Fruit fly (Drosophila melanogaster) whole organism, embryonic: ENCODE results near the gene Vps13D.

ENCODE experiments used
- Ada2b ChIP-seq: fragments of 200-800 bp; sonication (Bioruptor generic); IDR thresholded peaks from 2 replicates; pipeline ENCODE4 v1.3.6; 2022; ENCODE audit warnings: missing biosample characterization, missing genetic modification characterization
- Asciz ChIP-seq: fragments of 200-800 bp; sonication (Bioruptor generic); optimal IDR thresholded peaks from 2 replicates; lab custom pipeline; 2017; ENCODE audit warnings: missing biosample characterization, mild to moderate bottlenecking, missing genetic modification characterization, missing genetic modification reagents
- BtbVII ChIP-seq: fragments of 200-800 bp; sonication (Bioruptor generic); optimal IDR thresholded peaks from 3 replicates; lab custom pipeline; 2017; ENCODE audit warnings: missing biosample characterization, mild to moderate bottlenecking, missing genetic modification characterization
- CG10959 ChIP-seq: fragments of 200-800 bp; sonication (Bioruptor generic); IDR thresholded peaks from 2 replicates; pipeline ENCODE4 v1.3.6; 2022; ENCODE audit warnings: missing biosample characterization, missing genetic modification characterization
- CG11456 ChIP-seq: fragments of 200-800 bp; sonication (Bioruptor generic); IDR thresholded peaks from 3 replicates; pipeline ENCODE4 v1.3.6; 2022; ENCODE audit warnings: missing biosample characterization, missing genetic modification characterization
- CG1233 ChIP-seq: fragments of 200-800 bp; sonication (Bioruptor generic); optimal IDR thresholded peaks from 4 replicates; lab custom pipeline; 2018; ENCODE audit warnings: missing biosample characterization, mild to moderate bottlenecking, missing genetic modification characterization
- CG17829 ChIP-seq: fragments of 200-800 bp; optimal IDR thresholded peaks from 2 replicates; lab custom pipeline; 2019; ENCODE audit warnings: missing biosample characterization, mild to moderate bottlenecking, missing genetic modification characterization, moderate library complexity
- CG31388 ChIP-seq: fragments of 200-800 bp; sonication (Bioruptor generic); optimal IDR thresholded peaks from 2 replicates; lab custom pipeline; 2016; ENCODE audit warnings: missing biosample characterization, missing genetic modification characterization
- CG3281 ChIP-seq: fragments of 200-800 bp; sonication (Bioruptor generic); optimal IDR thresholded peaks from 3 replicates; lab custom pipeline; 2017; ENCODE audit warnings: missing biosample characterization, mild to moderate bottlenecking, missing genetic modification characterization
- CG4820 ChIP-seq: fragments of 200-800 bp; sonication (Bioruptor generic); optimal IDR thresholded peaks from 3 replicates; lab custom pipeline; 2016; ENCODE audit warnings: missing biosample characterization, missing genetic modification characterization
- CG4854 ChIP-seq: fragments of 200-800 bp; sonication (Bioruptor generic); optimal IDR thresholded peaks from 2 replicates; lab custom pipeline; 2016; ENCODE audit warnings: missing biosample characterization, missing genetic modification characterization, inconsistent platforms
- CG6272 ChIP-seq: fragments of 200-800 bp; sonication (Bioruptor generic); IDR thresholded peaks from 2 replicates; pipeline ENCODE4 v1.3.6; 2022; ENCODE audit warnings: missing biosample characterization, missing genetic modification characterization
- CG7556 ChIP-seq: fragments of 200-800 bp; sonication (Bioruptor generic); optimal IDR thresholded peaks from 2 replicates; lab custom pipeline; 2017; ENCODE audit warnings: missing biosample characterization, mild to moderate bottlenecking, missing genetic modification characterization
- CG8765 ChIP-seq: fragments of 200-800 bp; sonication (Bioruptor generic); IDR thresholded peaks from 2 replicates; pipeline ENCODE4 v1.3.6; 2022; ENCODE audit warnings: missing biosample characterization, missing genetic modification characterization
- CG8924 ChIP-seq: fragments of 200-800 bp; optimal IDR thresholded peaks from 3 replicates; lab custom pipeline; 2019; ENCODE audit warnings: missing biosample characterization, mild to moderate bottlenecking, missing genetic modification characterization, moderate library complexity
- CG9797 ChIP-seq: fragments of 200-800 bp; sonication (Bioruptor generic); optimal IDR thresholded peaks from 3 replicates; lab custom pipeline; 2018; ENCODE audit warnings: missing biosample characterization, mild to moderate bottlenecking, missing genetic modification characterization
- CG9932 ChIP-seq: fragments of 200-800 bp; sonication (Bioruptor generic); IDR thresholded peaks from 2 replicates; pipeline ENCODE4 v1.3.6; 2022; ENCODE audit warnings: missing biosample characterization, missing genetic modification characterization
- Chrac-16 ChIP-seq: fragments of 200-800 bp; sonication (Bioruptor generic); optimal IDR thresholded peaks from 3 replicates; lab custom pipeline; 2016; ENCODE audit warnings: missing biosample characterization, missing genetic modification characterization
- D ChIP-seq, 2 experiments: fragments of 200-800 bp in 1 of 2; fragments of >200 bp in 1 of 2; sonication (Bioruptor generic) in 1 of 2; optimal IDR thresholded peaks; 2 replicates in 1 of 2; 3 replicates in 1 of 2; lab custom pipeline; 2017; ENCODE audit warnings: mild to moderate bottlenecking in 1 of 2, missing biosample characterization in 1 of 2, missing genetic modification characterization in 1 of 2, missing genetic modification reagents in 1 of 2
- D19A ChIP-seq: fragments of 200-800 bp; optimal IDR thresholded peaks from 3 replicates; lab custom pipeline; 2019; ENCODE audit warnings: missing biosample characterization, mild to moderate bottlenecking, missing genetic modification characterization, moderate library complexity
- D19B ChIP-seq: fragments of 200-800 bp; sonication (Bioruptor generic); optimal IDR thresholded peaks from 2 replicates; lab custom pipeline; 2017; ENCODE audit warnings: missing biosample characterization, mild to moderate bottlenecking, missing genetic modification characterization
- ERR ChIP-seq: fragments of 200-800 bp; sonication (Bioruptor generic); optimal IDR thresholded peaks from 2 replicates; lab custom pipeline; 2016; ENCODE audit warnings: missing biosample characterization, missing genetic modification characterization
- Elba2 ChIP-seq: fragments of 200-800 bp; sonication (Bioruptor generic); optimal IDR thresholded peaks from 3 replicates; lab custom pipeline; 2016; ENCODE audit warnings: missing biosample characterization, missing genetic modification characterization
- Hand ChIP-seq: fragments of 200-800 bp; sonication (Bioruptor generic); optimal IDR thresholded peaks from 2 replicates; lab custom pipeline; 2017; ENCODE audit warnings: mild to moderate bottlenecking, missing biosample characterization, missing genetic modification reagents, missing genetic modification characterization
- Nf-YB ChIP-seq: fragments of 200-800 bp; sonication (Bioruptor generic); optimal IDR thresholded peaks from 3 replicates; lab custom pipeline; 2019; ENCODE audit warnings: missing biosample characterization, mild to moderate bottlenecking, missing genetic modification characterization, moderate library complexity
- Sox100B ChIP-seq: fragments of 200-800 bp; sonication (Bioruptor generic); optimal IDR thresholded peaks from 3 replicates; lab custom pipeline; 2018; ENCODE audit warnings: missing biosample characterization, mild to moderate bottlenecking, missing genetic modification characterization
- Ssrp ChIP-seq: fragments of 200-800 bp; sonication (Bioruptor generic); optimal IDR thresholded peaks from 2 replicates; lab custom pipeline; 2018; ENCODE audit warnings: missing biosample characterization, mild to moderate bottlenecking, missing genetic modification characterization, moderate library complexity
- Xrp1 ChIP-seq: fragments of 200-800 bp; sonication (Bioruptor generic); IDR thresholded peaks from 2 replicates; pipeline ENCODE4 v1.3.6; 2022; ENCODE audit warnings: missing biosample characterization, missing genetic modification characterization
- abd-A ChIP-seq: fragments of 200-800 bp; sonication (Bioruptor generic); optimal IDR thresholded peaks from 3 replicates; lab custom pipeline; 2019; ENCODE audit warnings: missing biosample characterization, mild to moderate bottlenecking, missing genetic modification characterization, moderate library complexity
- bbx ChIP-seq: fragments of 200-800 bp; sonication (Bioruptor generic); IDR thresholded peaks from 2 replicates; pipeline ENCODE4 v1.3.6; 2022; ENCODE audit warnings: missing biosample characterization, missing genetic modification characterization; ENCODE audit not compliant: partially characterized antibody
- chm ChIP-seq: fragments of 200-800 bp; sonication (Bioruptor generic); IDR thresholded peaks from 2 replicates; pipeline ENCODE4 v1.3.6; 2022; ENCODE audit warnings: missing biosample characterization, missing genetic modification characterization
- croc ChIP-seq: fragments of 200-800 bp; sonication (Bioruptor generic); conservative IDR thresholded peaks from 3 replicates; pipeline ENCODE4 v1.3.6; 2022; ENCODE audit warnings: missing biosample characterization, missing genetic modification characterization
- crp ChIP-seq, 2 experiments: fragments of 200-800 bp; sonication (Bioruptor generic); optimal IDR thresholded peaks; 2 replicates in 1 of 2; 3 replicates in 1 of 2; lab custom pipeline; 2017; ENCODE audit warnings: missing biosample characterization in 2 of 2, missing genetic modification characterization in 2 of 2, mild to moderate bottlenecking in 1 of 2, moderate library complexity in 1 of 2
- dm ChIP-seq: fragments of 200-800 bp; sonication (Bioruptor generic); optimal IDR thresholded peaks from 3 replicates; lab custom pipeline; 2016; ENCODE audit warnings: missing biosample characterization, missing genetic modification characterization
- ems ChIP-seq: fragments of 200-800 bp; sonication (Bioruptor generic); optimal IDR thresholded peaks from 3 replicates; lab custom pipeline; 2016; ENCODE audit warnings: missing biosample characterization, missing genetic modification characterization
- eve ChIP-seq, 2 experiments: fragments of >200 bp; optimal IDR thresholded peaks; 2 replicates each; lab custom pipeline; 2017; ENCODE audit warnings: missing biosample characterization in 2 of 2, missing genetic modification characterization in 2 of 2
- gcm ChIP-seq: fragments of 200-800 bp; sonication (Bioruptor generic); optimal IDR thresholded peaks from 2 replicates; lab custom pipeline; 2019; ENCODE audit warnings: missing biosample characterization, mild to moderate bottlenecking, missing genetic modification characterization, moderate library complexity
- gsb-n ChIP-seq: fragments of 200-800 bp; sonication (Bioruptor generic); optimal IDR thresholded peaks from 3 replicates; lab custom pipeline; 2018; ENCODE audit warnings: missing biosample characterization, mild to moderate bottlenecking, missing genetic modification characterization
- insv ChIP-seq, 2 experiments: fragments of 200-800 bp; sonication (Bioruptor generic); optimal IDR thresholded peaks; 3 replicates each; lab custom pipeline; 2016 to 2018; ENCODE audit warnings: missing biosample characterization in 2 of 2, missing genetic modification characterization in 2 of 2
- ken ChIP-seq: fragments of 200-800 bp; sonication (Bioruptor generic); IDR thresholded peaks from 3 replicates; pipeline ENCODE4 v1.3.6; 2022; ENCODE audit warnings: missing biosample characterization, missing genetic modification characterization
- knrl ChIP-seq: fragments of 200-800 bp; sonication (Bioruptor generic); IDR thresholded peaks from 3 replicates; pipeline ENCODE4 v1.3.6; 2022; ENCODE audit warnings: missing biosample characterization, missing genetic modification characterization; ENCODE audit not compliant: partially characterized antibody
- lola ChIP-seq, 3 experiments: fragments of >200 bp in 2 of 3; fragments of 200-800 bp in 1 of 3; sonication (Bioruptor generic) in 1 of 3; optimal IDR thresholded peaks; 2 replicates each; lab custom pipeline; 2017 to 2019; ENCODE audit warnings: missing biosample characterization in 3 of 3, missing genetic modification characterization in 3 of 3, mild to moderate bottlenecking in 1 of 3, moderate library complexity in 1 of 3
- mld ChIP-seq: fragments of 200-800 bp; sonication (Bioruptor generic); IDR thresholded peaks from 3 replicates; pipeline ENCODE4 v1.3.6; 2022; ENCODE audit warnings: missing biosample characterization, missing genetic modification characterization; ENCODE audit not compliant: partially characterized antibody
- ro ChIP-seq: fragments of 200-800 bp; sonication (Bioruptor generic); IDR thresholded peaks from 2 replicates; pipeline ENCODE4 v1.3.6; 2022; ENCODE audit warnings: missing biosample characterization, missing genetic modification characterization
- sens ChIP-seq: fragments of 200-800 bp; sonication (Bioruptor generic); peaks from one replicate; lab custom pipeline; 2016; ENCODE audit warnings: missing biosample characterization, missing genetic modification characterization
- seq ChIP-seq: fragments of 200-800 bp; sonication (Bioruptor generic); IDR thresholded peaks from 2 replicates; pipeline ENCODE4 v1.3.6; 2022; ENCODE audit warnings: missing biosample characterization, missing genetic modification characterization
- tin ChIP-seq: fragments of 200-800 bp; sonication (Bioruptor generic); optimal IDR thresholded peaks from 3 replicates; lab custom pipeline; 2016; ENCODE audit warnings: missing biosample characterization, missing genetic modification characterization
- unc-4 ChIP-seq: fragments of 200-800 bp; sonication (Bioruptor generic); IDR thresholded peaks from 2 replicates; pipeline ENCODE4 v1.3.6; 2022; ENCODE audit warnings: missing biosample characterization, missing genetic modification characterization; ENCODE audit not compliant: partially characterized antibody
- vfl ChIP-seq: fragments of 200-800 bp; sonication (Bioruptor generic); optimal IDR thresholded peaks from 2 replicates; lab custom pipeline; 2016; ENCODE audit warnings: missing biosample characterization, missing genetic modification characterization
- vnd ChIP-seq: fragments of 200-800 bp; sonication (Bioruptor generic); IDR thresholded peaks from 3 replicates; pipeline ENCODE4 v1.3.6; 2022; ENCODE audit warnings: missing biosample characterization, missing genetic modification characterization; ENCODE audit not compliant: partially characterized antibody
- vvl ChIP-seq: fragments of 200-800 bp; sonication (Bioruptor generic); IDR thresholded peaks from 2 replicates; pipeline ENCODE4 v1.3.6; 2022; ENCODE audit warnings: missing biosample characterization, missing genetic modification characterization

The Vps13D gene

dm6 chr3L:12741608-12742007, 13.2 kb upstream of the Vps13D start, which contains the start of gene CG32112 (continued):
- TF ChIP-seq vvl (GFP tag; lab: Robert Waterston, UW) (no peak), ken (GFP tag; lab: Robert Waterston, UW) (no peak), CG17829 (tag; lab: Kevin White, UChicago) (peak; percentile 3), gsb-n (tag; lab: Kevin White, UChicago) (no peak), Hand (GFP tag; lab: Kevin White, UChicago) (no peak), CG3281 (GFP tag; lab: Kevin White, UChicago) (no peak), D (optimal IDR thresholded peaks at IDR 0.05; lab: Kevin White, UChicago) (no peak), D (GFP tag; optimal IDR thresholded peaks at IDR 0.05; lab: Kevin White, UChicago) (no peak), abd-A (tag; lab: Kevin White, UChicago) (no peak), Ssrp (tag; lab: Kevin White, UChicago) (no peak), crp (GFP tag; optimal IDR thresholded peaks at IDR 0.05; lab: Kevin White, UChicago) (no peak), CG6272 (GFP tag; lab: Robert Waterston, UW) (no peak), croc (GFP tag; lab: Robert Waterston, UW) (no peak), gcm (GFP tag; lab: Kevin White, UChicago) (no peak), Elba2 (no peak), CG9932 (no peak), seq (no peak), CG7556 (GFP tag; lab: Kevin White, UChicago) (no peak), mld (GFP tag; lab: Robert Waterston, UW) (no peak), CG4820 (GFP tag; lab: Kevin White, UChicago) (no peak), CG31388 (GFP tag; lab: Kevin White, UChicago) (no peak), BtbVII (no peak), CG4854 (no peak), Xrp1 (GFP tag; lab: Robert Waterston, UW) (peak; percentile 11; the same call in 1 of the 2 replicates), ems (no peak), sens (GFP tag; lab: Kevin White, UChicago) (peak; percentile 81), Nf-YB (GFP tag; lab: Kevin White, UChicago) (no peak), unc-4 (GFP tag; lab: Robert Waterston, UW) (peak; percentile 74), CG8924 (no peak), vnd (GFP tag; lab: Robert Waterston, UW) (peak; percentile 45; the same call in 1 of the 3 replicates), CG9797 (GFP tag; lab: Kevin White, UChicago) (no peak), lola (GFP tag; optimal IDR thresholded peaks at IDR 0.05; lab: Kevin White, UChicago) (no peak), Ada2b (GFP tag; lab: Robert Waterston, UW) (no peak), chm (GFP tag; lab: Robert Waterston, UW) (no peak), bbx (GFP tag; lab: Robert Waterston, UW) (peak; percentile 58), dm (GFP tag; lab: Kevin White, UChicago) (no peak), knrl (GFP tag; lab: Robert Waterston, UW) (peak; percentile 68; the same call in 2 of the 3 replicates), CG11456 (GFP tag; lab: Robert Waterston, UW) (no peak), ERR (GFP tag; lab: Kevin White, UChicago) (peak; percentile 7), Asciz (GFP tag; lab: Kevin White, UChicago) (no peak), ro (GFP tag; lab: Robert Waterston, UW) (no peak), CG1233 (GFP tag; lab: Kevin White, UChicago) (no peak), D19B (no peak), CG8765 (GFP tag; lab: Robert Waterston, UW) (no peak), Sox100B (no peak), tin (GFP tag; lab: Kevin White, UChicago) (peak; percentile 3), CG10959 (GFP tag; lab: Robert Waterston, UW) (no peak), vfl (GFP tag; lab: Kevin White, UChicago) (no peak), insv (GFP tag; optimal IDR thresholded peaks at IDR 0.05; lab: Kevin White, UChicago) (no peak), D19A (tag; lab: Kevin White, UChicago) (peak; percentile 13), eve (GFP tag; optimal IDR thresholded peaks at IDR 0.05; lab: Kevin White, UChicago) (peak in 1 of 2 experiments; percentile 22), Chrac-16 (GFP tag; lab: Kevin White, UChicago) (peak; percentile 20)
